Worm (Caenorhabditis elegans) whole organism, L3 larva: ENCODE results near the gene C33F10.14.
"Not testable (repeated sequence)": the region's sequence is repeated elsewhere in the genome, so short reads cannot be mapped to it uniquely, and the experiment has no call there.

Experiments
- R02D3.7 ChIP-seq: fragments of 150-350 bp; optimal IDR thresholded peaks from 2 replicates; lab custom pipeline; 2014; ENCODE audit warnings: missing biosample characterization, missing genetic modification characterization
- aly-2 ChIP-seq: fragments of 150-350 bp; optimal IDR thresholded peaks from 2 replicates; lab custom pipeline; 2014; ENCODE audit warnings: missing biosample characterization, missing genetic modification characterization
- ceh-82 ChIP-seq: fragments of 150-350 bp; optimal IDR thresholded peaks from 2 replicates; lab custom pipeline; 2014; ENCODE audit warnings: missing biosample characterization, missing genetic modification characterization
- daf-12 ChIP-seq: fragments of 150-350 bp; optimal IDR thresholded peaks from 2 replicates; lab custom pipeline; 2014; ENCODE audit warnings: missing biosample characterization, missing genetic modification reagents, missing genetic modification characterization
- egl-27 ChIP-seq: sonication (generic microtip); optimal IDR thresholded peaks from 4 replicates; lab custom pipeline; 2017; ENCODE audit warnings: missing biosample characterization, missing genetic modification reagents, missing genetic modification characterization
- egl-5 ChIP-seq: fragments of 150-350 bp; optimal IDR thresholded peaks from 2 replicates; lab custom pipeline; 2017; ENCODE audit warnings: missing biosample characterization, missing genetic modification reagents, missing genetic modification characterization, inconsistent platforms
- elt-1 ChIP-seq: fragments of 150-350 bp; optimal IDR thresholded peaks from 2 replicates; lab custom pipeline; 2014; ENCODE audit warnings: missing biosample characterization, missing genetic modification characterization
- elt-2 ChIP-seq: sonication (generic microtip); optimal IDR thresholded peaks from 2 replicates; lab custom pipeline; 2016; ENCODE audit warnings: missing genetic modification reagents, mild to moderate bottlenecking, missing genetic modification characterization, missing compliant biosample characterization
- elt-3 ChIP-seq, 3 experiments: fragments of 150-350 bp in 1 of 3; sonication (generic microtip) in 2 of 3; optimal IDR thresholded peaks; 2 replicates in 2 of 3; 4 replicates in 1 of 3; lab custom pipeline; 2014 to 2017; ENCODE audit warnings: missing biosample characterization in 3 of 3, missing genetic modification characterization in 3 of 3
- fkh-10 ChIP-seq: sonication (generic microtip); optimal IDR thresholded peaks from 2 replicates; lab custom pipeline; 2017; ENCODE audit warnings: missing biosample characterization, missing genetic modification reagents, missing genetic modification characterization
- fkh-2 ChIP-seq: fragments of 150-350 bp; optimal IDR thresholded peaks from 2 replicates; lab custom pipeline; 2014; ENCODE audit warnings: missing biosample characterization, missing genetic modification reagents, missing genetic modification characterization
- fos-1 ChIP-seq: fragments of 150-350 bp; optimal IDR thresholded peaks from 2 replicates; lab custom pipeline; 2014; ENCODE audit warnings: missing biosample characterization, missing genetic modification characterization
- hmg-11 ChIP-seq: sonication (generic microtip); optimal IDR thresholded peaks from 2 replicates; lab custom pipeline; 2016; ENCODE audit warnings: missing genetic modification characterization, missing compliant biosample characterization
- jun-1 ChIP-seq: fragments of 150-350 bp; optimal IDR thresholded peaks from 2 replicates; lab custom pipeline; 2014; ENCODE audit warnings: missing biosample characterization, missing genetic modification reagents, missing genetic modification characterization
- lin-15B ChIP-seq: fragments of 150-350 bp; optimal IDR thresholded peaks from 2 replicates; lab custom pipeline; 2014; ENCODE audit warnings: missing biosample characterization, missing genetic modification characterization
- lin-39 ChIP-seq: fragments of 150-350 bp; optimal IDR thresholded peaks from 2 replicates; lab custom pipeline; 2018; ENCODE audit warnings: missing biosample characterization, missing genetic modification reagents, missing genetic modification characterization
- lsy-12 ChIP-seq: sonication (generic microtip); optimal IDR thresholded peaks from 2 replicates; lab custom pipeline; 2016; ENCODE audit warnings: mild to moderate bottlenecking, missing genetic modification characterization, missing compliant biosample characterization
- mdl-1 ChIP-seq: fragments of 150-350 bp; optimal IDR thresholded peaks from 2 replicates; lab custom pipeline; 2014; ENCODE audit warnings: missing biosample characterization, missing genetic modification characterization
- nhr-11 ChIP-seq: fragments of 150-350 bp; optimal IDR thresholded peaks from 2 replicates; lab custom pipeline; 2014; ENCODE audit warnings: missing biosample characterization, missing genetic modification characterization
- nhr-12 ChIP-seq: fragments of 150-350 bp; optimal IDR thresholded peaks from 2 replicates; lab custom pipeline; 2014; ENCODE audit warnings: missing biosample characterization, missing genetic modification characterization
- nhr-23 ChIP-seq: fragments of 150-350 bp; optimal IDR thresholded peaks from 2 replicates; lab custom pipeline; 2014; ENCODE audit warnings: missing biosample characterization, missing genetic modification reagents, missing genetic modification characterization
- nhr-25 ChIP-seq: sonication (generic microtip); optimal IDR thresholded peaks from 2 replicates; lab custom pipeline; 2017; ENCODE audit warnings: missing biosample characterization, missing genetic modification characterization
- nhr-43 ChIP-seq: sonication (generic microtip); optimal IDR thresholded peaks from 2 replicates; lab custom pipeline; 2016; ENCODE audit warnings: mild to moderate bottlenecking, missing genetic modification characterization, missing compliant biosample characterization; ENCODE audit not compliant: poor library complexity, severe bottlenecking
- pha-4 ChIP-seq: fragments of 150-350 bp; optimal IDR thresholded peaks from 2 replicates; lab custom pipeline; 2014; ENCODE audit warnings: missing biosample characterization, missing genetic modification reagents, missing genetic modification characterization
- skn-1 ChIP-seq: fragments of 150-350 bp; optimal IDR thresholded peaks from 2 replicates; lab custom pipeline; 2014; ENCODE audit warnings: missing biosample characterization, missing genetic modification characterization
- snpc-4 ChIP-seq: fragments of 150-350 bp; optimal IDR thresholded peaks from 2 replicates; lab custom pipeline; 2014; ENCODE audit warnings: missing biosample characterization, missing genetic modification characterization
- unc-62 ChIP-seq: fragments of 150-350 bp; sonication (generic microtip); optimal IDR thresholded peaks from 4 replicates; lab custom pipeline; 2014; ENCODE audit warnings: missing biosample characterization, missing genetic modification reagents, missing genetic modification characterization
- zag-1 ChIP-seq: fragments of 150-350 bp; optimal IDR thresholded peaks from 2 replicates; lab custom pipeline; 2014; ENCODE audit warnings: missing biosample characterization, missing genetic modification characterization

The C33F10.14 gene

ce11 chrII:4811986-4812385 lies 14.8 kb downstream of the C33F10.14 start, which contains the start of gene rig-6:
rig-6 (minus strand) TSS chrII:4812086.
- TF ChIP-seq unc-62 (GFP tag; lab: Kevin White, UChicago) (no peak), fos-1 (tag; lab: Kevin White, UChicago) (no peak)

ce11 chrII:4815356-4815755 lies 18.2 kb downstream of the C33F10.14 start:
- TF ChIP-seq daf-12 (tag; lab: Kevin White, UChicago) (no peak), nhr-12 (tag; lab: Kevin White, UChicago) (no peak), egl-5 (tag; lab: Kevin White, UChicago) (no peak), aly-2 (tag; lab: Kevin White, UChicago) (no peak), elt-1 (no peak), pha-4 (tag; lab: Kevin White, UChicago) (no peak), hmg-11 (tag; lab: Kevin White, UChicago) (no peak), elt-3 (tag; optimal IDR thresholded peaks at IDR 0.05; lab: Kevin White, UChicago) (no peak), R02D3.7 (tag; lab: Kevin White, UChicago) (no peak), nhr-23 (tag; lab: Kevin White, UChicago) (no peak), lin-15B (tag; lab: Kevin White, UChicago) (no peak), snpc-4 (tag; lab: Kevin White, UChicago) (no peak), fkh-2 (tag; lab: Kevin White, UChicago) (no peak), ceh-82 (tag; lab: Kevin White, UChicago) (no peak), fkh-10 (no peak), lin-39 (no peak), zag-1 (no peak), mdl-1 (tag; lab: Kevin White, UChicago) (no peak), elt-2 (tag; lab: Kevin White, UChicago) (no peak)

ce11 chrII:4818780-4819179 lies 21.6 kb downstream of the C33F10.14 start:
- TF ChIP-seq nhr-43 (tag; lab: Kevin White, UChicago) (no peak), mdl-1 (tag; lab: Kevin White, UChicago) (no peak), skn-1 (tag; lab: Kevin White, UChicago) (no peak), egl-27 (tag; lab: Kevin White, UChicago) (no peak), R02D3.7 (tag; lab: Kevin White, UChicago) (no peak), lsy-12 (no peak)

- TF ChIP-seq nhr-43 (tag; lab: Kevin White, UChicago) (peak; percentile 16), nhr-23 (tag; lab: Kevin White, UChicago) (peak; percentile 66), nhr-25 (peak; percentile 43), mdl-1 (tag; lab: Kevin White, UChicago) (no peak), elt-3 (tag; optimal IDR thresholded peaks at IDR 0.05; lab: Kevin White, UChicago) (peak in 1 of 3 experiments; percentile 10)
- TF ChIP-seq, all 47 proteins: peak for 4
These were observed 24.6 kb downstream of the C33F10.14 start, which contains the start of gene lact-5 for ce11 chrII:4821739-4822138. lact-5 (minus strand) TSS chrII:4821739.

ce11 chrII:4822610-4823009 lies 25.4 kb downstream of the C33F10.14 start:
- TF ChIP-seq nhr-43 (tag; lab: Kevin White, UChicago), result no peak
- TF ChIP-seq mdl-1 (tag; lab: Kevin White, UChicago), result no peak
- TF ChIP-seq nhr-11 (tag; lab: Kevin White, UChicago), result no peak
- TF ChIP-seq, all 47 proteins: peak for 0

ce11 chrII:4825133-4825532 lies 28.0 kb downstream of the C33F10.14 start, which contains the start of the genes C33F10.8 and msp-40:
C33F10.8 (minus strand) TSS chrII:4825233.
msp-40 (plus strand) TSS chrII:4825414.
- TF ChIP-seq fkh-10; jun-1 (tag; lab: Kevin White, UChicago); lin-15B (tag; lab: Kevin White, UChicago): not testable (repeated sequence)
- TF ChIP-seq, all 47 proteins: peak for 0; not testable (repeated sequence) for 47
